Worm (Caenorhabditis elegans): ENCODE results near the gene gmeb-1.

gmeb-1 gene

ce11 chrII:51352-51751 lies 32.0 kb downstream of the gmeb-1 start, which contains the start of gene sptl-1:
sptl-1 (plus strand) TSS chrII:51652.
- no peak for TF ChIP-seq ZK546.5 (tag; optimal IDR thresholded peaks at IDR 0.05)
- TF ChIP-seq fkh-2 (tag; optimal IDR thresholded peaks at IDR 0.05), result no peak
- TF ChIP-seq egl-5 (tag; optimal IDR thresholded peaks at IDR 0.05), result no peak
- no peak for TF ChIP-seq ceh-82 (tag; optimal IDR thresholded peaks at IDR 0.05)
- no peak for TF ChIP-seq ztf-4 (tag; optimal IDR thresholded peaks at IDR 0.05)

DNA sequence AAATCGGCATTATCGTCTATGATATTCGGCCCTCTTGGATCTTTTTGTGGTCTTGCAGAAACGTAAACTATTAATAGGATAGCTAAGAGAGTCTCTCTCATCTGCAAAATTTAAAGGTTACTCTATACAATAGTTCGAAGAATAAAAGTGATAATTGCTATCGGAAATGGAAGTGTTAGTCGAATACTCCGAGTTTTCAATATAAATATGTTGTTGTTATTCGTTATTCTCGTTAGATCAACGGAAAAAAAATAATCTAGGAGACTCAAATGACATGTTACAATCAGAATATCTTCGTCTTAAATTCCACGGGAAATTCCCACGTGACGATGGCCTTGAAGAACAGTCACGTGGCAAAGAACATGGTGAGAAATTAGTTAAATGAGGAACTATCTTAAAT lies 35.9 kb downstream of the gmeb-1 start, which contains the start of gene tre-5:
TSS of gene tre-5 (minus strand) at position 101 of the 400 bp plus-strand sequence.
- TF ChIP-seq egl-27 (tag; optimal IDR thresholded peaks at IDR 0.05) (no peak), lin-15B (tag; optimal IDR thresholded peaks at IDR 0.05) (no peak), nhr-237 (tag; optimal IDR thresholded peaks at IDR 0.05) (no peak), fos-1 (tag; optimal IDR thresholded peaks at IDR 0.05) (no peak), ztf-11 (tag; optimal IDR thresholded peaks at IDR 0.05) (no peak), pqm-1 (tag; optimal IDR thresholded peaks at IDR 0.05) (no peak), tbx-2 (tag; optimal IDR thresholded peaks at IDR 0.05) (no peak), fkh-2 (tag; optimal IDR thresholded peaks at IDR 0.05) (no peak), mdl-1 (tag; optimal IDR thresholded peaks at IDR 0.05) (no peak)

DNA sequence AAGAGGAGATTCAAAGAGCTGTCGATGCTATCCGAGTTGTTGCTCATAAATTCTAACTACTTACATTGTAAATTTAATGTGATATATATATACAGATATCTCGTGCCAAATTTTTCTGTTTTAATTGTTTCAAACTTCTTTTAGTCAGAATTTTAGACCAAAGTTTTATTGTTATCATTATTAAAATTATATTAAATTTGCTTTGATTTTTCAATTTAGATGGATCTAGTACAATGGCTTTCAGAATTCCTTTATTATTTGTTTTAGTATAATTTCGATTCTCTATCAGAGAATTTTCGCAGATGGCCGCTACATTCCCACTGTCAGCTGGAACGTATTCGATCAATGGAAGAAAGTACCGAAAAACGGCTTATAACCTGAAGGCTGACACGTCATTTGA lies 38.0 kb downstream of the gmeb-1 start, which contains the start of gene ascc-1:
TSS of gene ascc-1 (plus strand) at position 301 of the 400 bp plus-strand sequence.
- TF ChIP-seq mdl-1 (tag; optimal IDR thresholded peaks at IDR 0.05), result no peak
- TF ChIP-seq ztf-11 (tag; optimal IDR thresholded peaks at IDR 0.05), result no peak
- no peak for TF ChIP-seq eor-1 (tag; optimal IDR thresholded peaks at IDR 0.05)
- TF ChIP-seq elt-2 (tag; optimal IDR thresholded peaks at IDR 0.05), result no peak
- no peak for TF ChIP-seq jun-1 (tag; optimal IDR thresholded peaks at IDR 0.05)
- TF ChIP-seq elt-3 (tag; optimal IDR thresholded peaks at IDR 0.05), result no peak
- no peak for TF ChIP-seq ztf-4 (tag; optimal IDR thresholded peaks at IDR 0.05)
- no peak for TF ChIP-seq lin-39 (tag; optimal IDR thresholded peaks at IDR 0.05)
- no peak for TF ChIP-seq nhr-67 (tag; optimal IDR thresholded peaks at IDR 0.05)
- TF ChIP-seq lsy-12 (tag; optimal IDR thresholded peaks at IDR 0.05), result no peak
- no peak for TF ChIP-seq ceh-16 (tag; optimal IDR thresholded peaks at IDR 0.05)
- TF ChIP-seq egl-5 (tag; optimal IDR thresholded peaks at IDR 0.05), result no peak
- no peak for TF ChIP-seq hmg-11 (tag; optimal IDR thresholded peaks at IDR 0.05)
- no peak for TF ChIP-seq mml-1 (tag; optimal IDR thresholded peaks at IDR 0.05)
- no peak for TF ChIP-seq zag-1 (tag; optimal IDR thresholded peaks at IDR 0.05)
- TF ChIP-seq unc-39 (tag; optimal IDR thresholded peaks at IDR 0.05), result no peak
- no peak for TF ChIP-seq pqm-1 (tag; optimal IDR thresholded peaks at IDR 0.05)
- TF ChIP-seq ZK546.5 (tag; optimal IDR thresholded peaks at IDR 0.05), result no peak

DNA sequence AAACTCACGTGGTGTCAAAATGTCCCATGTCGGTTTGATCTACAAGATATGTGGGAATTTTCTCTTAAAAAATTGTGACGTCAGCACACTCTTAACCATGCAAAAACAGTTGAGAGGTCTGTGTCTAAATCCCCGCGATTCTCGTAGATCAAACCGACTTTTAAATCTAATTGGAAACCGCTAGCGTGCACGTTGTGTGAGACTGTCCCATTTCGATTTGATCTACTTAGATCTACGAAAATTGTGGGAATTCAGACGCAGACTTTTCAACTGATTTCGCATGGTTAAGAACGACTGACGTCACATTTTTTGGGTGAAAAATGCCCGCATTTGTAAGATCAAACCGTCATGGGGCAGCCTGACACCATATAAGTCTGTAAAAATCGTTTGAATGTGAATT lies 38.5 kb downstream of the gmeb-1 start:
- no peak for TF ChIP-seq tbx-2 (tag; optimal IDR thresholded peaks at IDR 0.05)

DNA sequence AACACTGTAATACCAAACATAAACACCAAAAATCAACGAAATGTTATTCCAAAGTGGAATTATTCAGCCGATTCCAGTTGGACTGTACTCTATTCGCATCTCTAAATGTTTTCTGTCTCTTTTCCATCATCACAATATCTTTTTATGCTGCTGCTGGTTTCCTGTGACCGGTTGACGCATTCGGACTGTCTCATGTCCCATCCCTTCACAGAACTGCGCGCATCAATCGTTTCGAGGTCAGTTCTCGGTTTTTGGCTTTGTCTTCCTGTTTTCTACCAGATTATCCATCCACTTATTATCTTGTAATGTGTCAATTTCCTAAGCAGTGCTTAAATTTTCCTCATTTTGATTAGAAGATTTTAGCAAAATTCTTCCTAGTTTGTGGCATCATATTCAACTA lies 40.7 kb downstream of the gmeb-1 start:
- peak; percentile 57 for TF ChIP-seq nhr-23 (tag; optimal IDR thresholded peaks at IDR 0.05)
- TF ChIP-seq skn-1 (tag; optimal IDR thresholded peaks at IDR 0.05), result no peak
- no peak for TF ChIP-seq hmg-11 (tag; optimal IDR thresholded peaks at IDR 0.05)
- peak; percentile 78 for TF ChIP-seq nhr-25 (tag; optimal IDR thresholded peaks at IDR 0.05)

DNA sequence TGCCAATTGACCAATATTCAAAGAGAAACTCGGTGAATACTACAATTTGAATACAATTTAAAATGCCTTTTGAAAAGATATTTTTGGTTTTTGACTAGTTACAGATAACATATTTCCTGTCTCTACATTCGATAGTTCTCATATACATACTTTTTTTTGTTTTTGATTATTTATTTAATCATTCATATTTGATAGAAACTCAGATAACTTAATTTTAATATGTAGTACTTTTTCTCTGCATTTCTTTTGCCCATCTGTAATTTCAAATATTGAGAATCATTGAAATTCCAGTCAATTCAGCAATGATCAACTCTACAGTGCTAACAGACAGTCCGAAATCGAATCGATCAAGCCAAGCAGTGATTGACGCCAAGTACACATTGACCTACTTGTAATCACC lies 41.7 kb downstream of the gmeb-1 start, which contains the start of gene C23H3.2:
TSS of gene C23H3.2 (plus strand) at position 301 of the 400 bp plus-strand sequence.
- TF ChIP-seq jun-1 (tag; optimal IDR thresholded peaks at IDR 0.05), result no peak
- TF ChIP-seq ZK546.5 (tag; optimal IDR thresholded peaks at IDR 0.05), result no peak
- no peak for TF ChIP-seq egl-5 (tag; optimal IDR thresholded peaks at IDR 0.05)
- no peak for TF ChIP-seq elt-3 (tag; optimal IDR thresholded peaks at IDR 0.05)
- TF ChIP-seq pha-4 (tag; optimal IDR thresholded peaks at IDR 0.05), result no peak
- no peak for TF ChIP-seq hmg-11 (tag; optimal IDR thresholded peaks at IDR 0.05)
- no peak for TF ChIP-seq nhr-237 (tag; optimal IDR thresholded peaks at IDR 0.05)

ce11 chrII:65484-65883 lies 46.1 kb downstream of the gmeb-1 start:
- TF ChIP-seq elt-2 (tag; optimal IDR thresholded peaks at IDR 0.05), result peak; percentile 45
- no peak for TF ChIP-seq fkh-10 (GFP tag; optimal IDR thresholded peaks at IDR 0.05)
- no peak for TF ChIP-seq skn-1 (tag; optimal IDR thresholded peaks at IDR 0.05)

Measured in whole organism, L3 larva.